Worm (Caenorhabditis elegans): ENCODE data around the gene fubl-3.

ce11 chrX:17422593-17422992 lies 11.7 kb upstream of the fubl-3 start:
- no peak for TF ChIP-seq nfya-1 (tag; optimal IDR thresholded peaks at IDR 0.05; ENCODE audit: borderline replicate concordance, insufficient read depth)
- TF ChIP-seq ama-1 (optimal IDR thresholded peaks at IDR 0.05) = no peak
- TF ChIP-seq ama-1 (GFP tag; optimal IDR thresholded peaks at IDR 0.05) = no peak
- no peak for TF ChIP-seq sea-2 (GFP tag; IDR thresholded peaks at IDR 0.05)

All from whole organism, young adult.